Fruit fly (Drosophila melanogaster): ENCODE results near the gene Ubr3.

Gene Ubr3

dm6 chrX:7975516-7976257 is 40.0 kb downstream of the Ubr3 start:
- no peak for TF ChIP-seq Myc (optimal IDR thresholded peaks at IDR 0.05)
- peak in 1 of 2 experiments; percentile 12 for TF ChIP-seq foxo (GFP tag; optimal IDR thresholded peaks at IDR 0.05)
- peak; percentile 3 for TF ChIP-seq ey (GFP tag; optimal IDR thresholded peaks at IDR 0.05)
- peak; percentile 9 for TF ChIP-seq Dfd (GFP tag; optimal IDR thresholded peaks at IDR 0.05)
- peak; percentile 2 for TF ChIP-seq Hnf4 (GFP tag; optimal IDR thresholded peaks at IDR 0.05)

dm6 chrX:7976976-7977834 is 41.5 kb downstream of the Ubr3 start:
- no peak for TF ChIP-seq jim (GFP tag; optimal IDR thresholded peaks at IDR 0.05)
- TF ChIP-seq pan (optimal IDR thresholded peaks at IDR 0.05): peak; percentile 30
- peak; percentile 50 for TF ChIP-seq woc (GFP tag; optimal IDR thresholded peaks at IDR 0.05)
- peak; percentile 81 for TF ChIP-seq Dfd (GFP tag; optimal IDR thresholded peaks at IDR 0.05)

- TF ChIP-seq Hr83 (GFP tag; optimal IDR thresholded peaks at IDR 0.05; ENCODE audit: poor library complexity, severe bottlenecking) (no peak), HLH106 (tag; optimal IDR thresholded peaks at IDR 0.05) (peak; percentile 30), OdsH (GFP tag; optimal IDR thresholded peaks at IDR 0.05) (no peak), Abd-B (GFP tag; optimal IDR thresholded peaks at IDR 0.05) (no peak), woc (GFP tag; optimal IDR thresholded peaks at IDR 0.05) (peak; percentile 36), foxo (GFP tag; optimal IDR thresholded peaks at IDR 0.05) (no peak), fru (GFP tag; optimal IDR thresholded peaks at IDR 0.05) (peak; percentile 42), pan (optimal IDR thresholded peaks at IDR 0.05) (no peak), CG9705 (GFP tag; optimal IDR thresholded peaks at IDR 0.05) (no peak)
These were observed 42.3 kb downstream of the Ubr3 start for dm6 chrX:7978027-7978426.

- no peak for TF ChIP-seq pan (optimal IDR thresholded peaks at IDR 0.05)
- TF ChIP-seq CrebA (GFP tag; optimal IDR thresholded peaks at IDR 0.05; ENCODE audit: borderline replicate concordance): no peak
- TF ChIP-seq dl (GFP tag; optimal IDR thresholded peaks at IDR 0.05; ENCODE audit: insufficient read depth in 1 of 2, partially characterized antibody in 2 of 2): no peak
- TF ChIP-seq Myc (optimal IDR thresholded peaks at IDR 0.05): no peak
- TF ChIP-seq fru (GFP tag; optimal IDR thresholded peaks at IDR 0.05): no peak
- no peak for TF ChIP-seq CG9705 (GFP tag; optimal IDR thresholded peaks at IDR 0.05)
- no peak for TF ChIP-seq Dfd (GFP tag; optimal IDR thresholded peaks at IDR 0.05)
These were observed 43.5 kb downstream of the Ubr3 start for dm6 chrX:7979202-7979601.

- no peak for TF ChIP-seq CrebA (GFP tag; optimal IDR thresholded peaks at IDR 0.05; ENCODE audit: borderline replicate concordance)
- TF ChIP-seq dsf (GFP tag; optimal IDR thresholded peaks at IDR 0.05; ENCODE audit: borderline replicate concordance): no peak
- TF ChIP-seq jim (GFP tag; optimal IDR thresholded peaks at IDR 0.05): no peak
- TF ChIP-seq sv (GFP tag; optimal IDR thresholded peaks at IDR 0.05): no peak
- TF ChIP-seq dl (GFP tag; optimal IDR thresholded peaks at IDR 0.05; ENCODE audit: insufficient read depth in 1 of 2, partially characterized antibody in 2 of 2): no peak
- no peak for TF ChIP-seq Mio (GFP tag; optimal IDR thresholded peaks at IDR 0.05)
- no peak for TF ChIP-seq Vsx2 (GFP tag; optimal IDR thresholded peaks at IDR 0.05; ENCODE audit: partially characterized antibody)
- TF ChIP-seq Dif (GFP tag; optimal IDR thresholded peaks at IDR 0.05; ENCODE audit: partially characterized antibody): no peak
- TF ChIP-seq Hr78 (GFP tag; optimal IDR thresholded peaks at IDR 0.05): no peak
- TF ChIP-seq pan (optimal IDR thresholded peaks at IDR 0.05): no peak
- TF ChIP-seq sage (GFP tag; optimal IDR thresholded peaks at IDR 0.05): no peak
- no peak for TF ChIP-seq Hnf4 (GFP tag; optimal IDR thresholded peaks at IDR 0.05)
- no peak for TF ChIP-seq usp (GFP tag; optimal IDR thresholded peaks at IDR 0.05)
- no peak for TF ChIP-seq dmrt93B (GFP tag; optimal IDR thresholded peaks at IDR 0.05)
- no peak for TF ChIP-seq rgr (GFP tag; optimal IDR thresholded peaks at IDR 0.05)
- no peak for TF ChIP-seq lola (GFP tag; optimal IDR thresholded peaks at IDR 0.05)
- no peak for TF ChIP-seq GATAd (GFP tag; optimal IDR thresholded peaks at IDR 0.05)
- TF ChIP-seq CG32264 (GFP tag; optimal IDR thresholded peaks at IDR 0.05): no peak
- TF ChIP-seq Rel (GFP tag; optimal IDR thresholded peaks at IDR 0.05): no peak
- no peak for TF ChIP-seq Rel (tag; optimal IDR thresholded peaks at IDR 0.05)
These were observed 45.1 kb downstream of the Ubr3 start for dm6 chrX:7980786-7981185.

Data from whole organism, wandering third instar larva.